Worm (Caenorhabditis elegans) whole organism, L3 larva: ENCODE results near the gene F26F4.5.

Experiments used
- ZK546.5 ChIP-seq: sonication (generic microtip); optimal IDR thresholded peaks from 2 replicates; lab custom pipeline; 2017; ENCODE audit warnings: missing biosample characterization, missing genetic modification characterization
- aly-2 ChIP-seq: fragments of 150-350 bp; optimal IDR thresholded peaks from 2 replicates; lab custom pipeline; 2014; ENCODE audit warnings: missing biosample characterization, missing genetic modification characterization
- ama-1 ChIP-seq: fragments of 150-350 bp; optimal IDR thresholded peaks from 2 replicates; lab custom pipeline; 2018
- ceh-16 ChIP-seq: sonication (generic microtip); optimal IDR thresholded peaks from 2 replicates; lab custom pipeline; 2017; ENCODE audit warnings: missing biosample characterization, missing genetic modification characterization
- ceh-28 ChIP-seq: fragments of 150-350 bp; optimal IDR thresholded peaks from 2 replicates; lab custom pipeline; 2014; ENCODE audit warnings: missing biosample characterization, missing genetic modification reagents, missing genetic modification characterization
- ceh-82 ChIP-seq: fragments of 150-350 bp; optimal IDR thresholded peaks from 2 replicates; lab custom pipeline; 2014; ENCODE audit warnings: missing biosample characterization, missing genetic modification characterization
- ceh-9 ChIP-seq: sonication (generic microtip); optimal IDR thresholded peaks from 2 replicates; lab custom pipeline; 2018; ENCODE audit warnings: missing biosample characterization, missing genetic modification characterization
- daf-12 ChIP-seq: fragments of 150-350 bp; optimal IDR thresholded peaks from 2 replicates; lab custom pipeline; 2014; ENCODE audit warnings: missing biosample characterization, missing genetic modification reagents, missing genetic modification characterization
- egl-27 ChIP-seq: sonication (generic microtip); optimal IDR thresholded peaks from 4 replicates; lab custom pipeline; 2017; ENCODE audit warnings: missing biosample characterization, missing genetic modification reagents, missing genetic modification characterization
- elt-2 ChIP-seq: sonication (generic microtip); optimal IDR thresholded peaks from 2 replicates; lab custom pipeline; 2016; ENCODE audit warnings: missing genetic modification reagents, mild to moderate bottlenecking, missing genetic modification characterization, missing compliant biosample characterization
- elt-3 ChIP-seq, 3 experiments: fragments of 150-350 bp in 1 of 3; sonication (generic microtip) in 2 of 3; optimal IDR thresholded peaks; 2 replicates in 2 of 3; 4 replicates in 1 of 3; lab custom pipeline; 2014 to 2017; ENCODE audit warnings: missing biosample characterization in 3 of 3, missing genetic modification characterization in 3 of 3
- eor-1 ChIP-seq, 2 experiments: fragments of 150-350 bp; optimal IDR thresholded peaks; 2 replicates each; lab custom pipeline; 2014 to 2018; ENCODE audit warnings: missing biosample characterization in 2 of 2, missing genetic modification characterization in 2 of 2
- fkh-10 ChIP-seq: sonication (generic microtip); optimal IDR thresholded peaks from 2 replicates; lab custom pipeline; 2017; ENCODE audit warnings: missing biosample characterization, missing genetic modification reagents, missing genetic modification characterization
- fkh-2 ChIP-seq: fragments of 150-350 bp; optimal IDR thresholded peaks from 2 replicates; lab custom pipeline; 2014; ENCODE audit warnings: missing biosample characterization, missing genetic modification reagents, missing genetic modification characterization
- fos-1 ChIP-seq: fragments of 150-350 bp; optimal IDR thresholded peaks from 2 replicates; lab custom pipeline; 2014; ENCODE audit warnings: missing biosample characterization, missing genetic modification characterization
- hmg-11 ChIP-seq: sonication (generic microtip); optimal IDR thresholded peaks from 2 replicates; lab custom pipeline; 2016; ENCODE audit warnings: missing genetic modification characterization, missing compliant biosample characterization
- jun-1 ChIP-seq: fragments of 150-350 bp; optimal IDR thresholded peaks from 2 replicates; lab custom pipeline; 2014; ENCODE audit warnings: missing biosample characterization, missing genetic modification reagents, missing genetic modification characterization
- lin-15B ChIP-seq: fragments of 150-350 bp; optimal IDR thresholded peaks from 2 replicates; lab custom pipeline; 2014; ENCODE audit warnings: missing biosample characterization, missing genetic modification characterization
- lsy-12 ChIP-seq: sonication (generic microtip); optimal IDR thresholded peaks from 2 replicates; lab custom pipeline; 2016; ENCODE audit warnings: mild to moderate bottlenecking, missing genetic modification characterization, missing compliant biosample characterization
- mml-1 ChIP-seq: fragments of 150-350 bp; sonication (generic microtip); optimal IDR thresholded peaks from 3 replicates; lab custom pipeline; 2014; ENCODE audit warnings: missing biosample characterization, missing genetic modification characterization
- nhr-11 ChIP-seq: fragments of 150-350 bp; optimal IDR thresholded peaks from 2 replicates; lab custom pipeline; 2014; ENCODE audit warnings: missing biosample characterization, missing genetic modification characterization
- nhr-12 ChIP-seq: fragments of 150-350 bp; optimal IDR thresholded peaks from 2 replicates; lab custom pipeline; 2014; ENCODE audit warnings: missing biosample characterization, missing genetic modification characterization
- nhr-23 ChIP-seq: fragments of 150-350 bp; optimal IDR thresholded peaks from 2 replicates; lab custom pipeline; 2014; ENCODE audit warnings: missing biosample characterization, missing genetic modification reagents, missing genetic modification characterization
- nhr-25 ChIP-seq: sonication (generic microtip); optimal IDR thresholded peaks from 2 replicates; lab custom pipeline; 2017; ENCODE audit warnings: missing biosample characterization, missing genetic modification characterization
- nhr-28 ChIP-seq: fragments of 150-350 bp; optimal IDR thresholded peaks from 2 replicates; lab custom pipeline; 2014; ENCODE audit warnings: missing biosample characterization, missing genetic modification characterization
- nhr-67 ChIP-seq: fragments of 150-350 bp; optimal IDR thresholded peaks from 2 replicates; lab custom pipeline; 2014; ENCODE audit warnings: missing biosample characterization, missing genetic modification characterization
- nhr-76 ChIP-seq: fragments of 150-350 bp; sonication (generic microtip); optimal IDR thresholded peaks from 5 replicates; lab custom pipeline; 2014; ENCODE audit warnings: missing biosample characterization, missing genetic modification characterization
- nhr-77 ChIP-seq: fragments of 150-350 bp; optimal IDR thresholded peaks from 2 replicates; lab custom pipeline; 2014; ENCODE audit warnings: missing biosample characterization, missing genetic modification characterization
- pha-4 ChIP-seq: fragments of 150-350 bp; optimal IDR thresholded peaks from 2 replicates; lab custom pipeline; 2014; ENCODE audit warnings: missing biosample characterization, missing genetic modification reagents, missing genetic modification characterization
- pqm-1 ChIP-seq: fragments of 150-350 bp; optimal IDR thresholded peaks from 2 replicates; lab custom pipeline; 2017; ENCODE audit warnings: missing biosample characterization, missing genetic modification characterization, inconsistent platforms
- skn-1 ChIP-seq: fragments of 150-350 bp; optimal IDR thresholded peaks from 2 replicates; lab custom pipeline; 2014; ENCODE audit warnings: missing biosample characterization, missing genetic modification characterization
- snpc-4 ChIP-seq: fragments of 150-350 bp; optimal IDR thresholded peaks from 2 replicates; lab custom pipeline; 2014; ENCODE audit warnings: missing biosample characterization, missing genetic modification characterization
- tbx-2 ChIP-seq: sonication (generic microtip); optimal IDR thresholded peaks from 2 replicates; lab custom pipeline; 2016; ENCODE audit warnings: mild to moderate bottlenecking, missing genetic modification characterization, missing compliant biosample characterization
- unc-62 ChIP-seq: fragments of 150-350 bp; sonication (generic microtip); optimal IDR thresholded peaks from 4 replicates; lab custom pipeline; 2014; ENCODE audit warnings: missing biosample characterization, missing genetic modification reagents, missing genetic modification characterization
- zag-1 ChIP-seq: fragments of 150-350 bp; optimal IDR thresholded peaks from 2 replicates; lab custom pipeline; 2014; ENCODE audit warnings: missing biosample characterization, missing genetic modification characterization
- ztf-11 ChIP-seq: fragments of 150-350 bp; optimal IDR thresholded peaks from 2 replicates; lab custom pipeline; 2014; ENCODE audit warnings: missing biosample characterization, missing genetic modification characterization
- ztf-4 ChIP-seq: fragments of 150-350 bp; optimal IDR thresholded peaks from 2 replicates; lab custom pipeline; 2014; ENCODE audit warnings: missing biosample characterization, missing genetic modification characterization

Gene F26F4.5

ce11 chrIII:4890997-4891396 lies at the start of gene F26F4.5:
TSS of gene F26F4.5 (minus strand) at chrIII:4891252.
- TF ChIP-seq ceh-9 = no peak
- TF ChIP-seq pha-4 (tag; lab: Kevin White, UChicago) = peak; percentile 29

- TF ChIP-seq nhr-11 (tag; lab: Kevin White, UChicago) (no peak), zag-1 (tag; lab: Kevin White, UChicago) (no peak), fkh-2 (tag; lab: Kevin White, UChicago) (no peak), elt-3 (tag; optimal IDR thresholded peaks at IDR 0.05; lab: Kevin White, UChicago) (no peak), snpc-4 (tag; lab: Kevin White, UChicago) (no peak), nhr-67 (no peak), aly-2 (tag; lab: Kevin White, UChicago) (no peak), ztf-4 (no peak), nhr-25 (tag; lab: Kevin White, UChicago) (no peak), fkh-10 (GFP tag; lab: Kevin White, UChicago) (no peak)
Observed at ce11 chrIII:4939267-4939666, 48.2 kb upstream of the F26F4.5 start, which contains the start of gene rpb-2. TSS of gene rpb-2 (plus strand) at chrIII:4939567.

ce11 chrIII:4937022-4937421 lies 46.0 kb upstream of the F26F4.5 start, which contains the start of gene fsn-1:
TSS of gene fsn-1 (plus strand) at chrIII:4937322.
- TF ChIP-seq ceh-16 (no peak), nhr-28 (tag; lab: Kevin White, UChicago) (no peak), mml-1 (tag; lab: Kevin White, UChicago) (no peak), ama-1 (lab: Kevin White, UChicago) (no peak), nhr-76 (tag; lab: Kevin White, UChicago) (no peak), nhr-12 (tag; lab: Kevin White, UChicago) (no peak), eor-1 (tag; optimal IDR thresholded peaks at IDR 0.05; lab: Kevin White, UChicago) (no peak), nhr-77 (tag; lab: Kevin White, UChicago) (no peak), elt-2 (no peak), nhr-23 (no peak), ZK546.5 (tag; lab: Kevin White, UChicago) (no peak), skn-1 (tag; lab: Kevin White, UChicago) (no peak), ceh-82 (no peak), ceh-28 (no peak), fos-1 (tag; lab: Kevin White, UChicago) (no peak), pqm-1 (no peak), lsy-12 (tag; lab: Kevin White, UChicago) (no peak), ztf-11 (tag; lab: Kevin White, UChicago) (no peak), egl-27 (tag; lab: Kevin White, UChicago) (no peak), unc-62 (GFP tag; lab: Kevin White, UChicago) (no peak)

ce11 chrIII:4934896-4935628 lies 44.0 kb upstream of the F26F4.5 start, which contains the start of gene mrps-18C:
TSS of gene mrps-18C (plus strand) at chrIII:4935578.
- TF ChIP-seq jun-1 (tag; lab: Kevin White, UChicago) = no peak
- TF ChIP-seq pha-4 (tag; lab: Kevin White, UChicago) = peak; percentile 13
- no peak for TF ChIP-seq tbx-2 (tag; lab: Kevin White, UChicago)
- TF ChIP-seq daf-12 (tag; lab: Kevin White, UChicago) = no peak
- TF ChIP-seq lin-15B = peak; percentile 55
- no peak for TF ChIP-seq aly-2 (tag; lab: Kevin White, UChicago)
- no peak for TF ChIP-seq nhr-28 (tag; lab: Kevin White, UChicago)
- TF ChIP-seq hmg-11 = peak; percentile 3
- TF ChIP-seq snpc-4 (tag; lab: Kevin White, UChicago) = no peak
- no peak for TF ChIP-seq ceh-28
- TF ChIP-seq elt-2 = no peak
- TF ChIP-seq ZK546.5 (tag; lab: Kevin White, UChicago) = no peak
